Fruit fly (Drosophila melanogaster): ENCODE measurements around the gene CG14864.

CG14864 gene

dm6 chr3R:15268426-15268825 is at the start of gene CG14864, which contains the start of gene Zip88E (continued):
- TF ChIP-seq ranshi (GFP tag; IDR thresholded peaks at IDR 0.05): no peak
- TF ChIP-seq Sox102F (GFP tag; optimal IDR thresholded peaks at IDR 0.05): no peak
- TF ChIP-seq HLH3B (GFP tag; IDR thresholded peaks at IDR 0.05): no peak
- no peak for TF ChIP-seq croc (GFP tag; conservative IDR thresholded peaks at IDR 0.05)
- TF ChIP-seq sob (GFP tag; IDR thresholded peaks at IDR 0.05): no peak
- TF ChIP-seq sd (tag; optimal IDR thresholded peaks at IDR 0.05): no peak
- TF ChIP-seq Xrp1 (GFP tag; IDR thresholded peaks at IDR 0.05): no peak
- TF ChIP-seq CG12659 (GFP tag; optimal IDR thresholded peaks at IDR 0.05): peak; percentile 17
- TF ChIP-seq Med (GFP tag): peak; percentile 15
- TF ChIP-seq Dip3 (GFP tag; optimal IDR thresholded peaks at IDR 0.05): no peak
- peak; percentile 49; the same call in 1 of the 2 replicates for TF ChIP-seq CG13287 (GFP tag; IDR thresholded peaks at IDR 0.05; ENCODE audit: partially characterized antibody)
- no peak for TF ChIP-seq CG33557 (GFP tag; optimal IDR thresholded peaks at IDR 0.05)
- TF ChIP-seq Spps (tag; optimal IDR thresholded peaks at IDR 0.05): no peak
- TF ChIP-seq CG17568 (GFP tag; optimal IDR thresholded peaks at IDR 0.05): no peak
- TF ChIP-seq stc (GFP tag; IDR thresholded peaks at IDR 0.05): no peak
- TF ChIP-seq fd64A (GFP tag; optimal IDR thresholded peaks at IDR 0.05): no peak
- no peak for TF ChIP-seq Neu2 (GFP tag; optimal IDR thresholded peaks at IDR 0.05; ENCODE audit: borderline replicate concordance)
- no peak for TF ChIP-seq CG17829 (tag; optimal IDR thresholded peaks at IDR 0.05)
- TF ChIP-seq CG12236 (GFP tag; optimal IDR thresholded peaks at IDR 0.05): no peak
- TF ChIP-seq Pdp1 (GFP tag; optimal IDR thresholded peaks at IDR 0.05): peak in 1 of 2 experiments; percentile 15
- TF ChIP-seq phol (tag; optimal IDR thresholded peaks at IDR 0.05): peak; percentile 17
- no peak for TF ChIP-seq lmd (GFP tag; IDR thresholded peaks at IDR 0.05)
- no peak for TF ChIP-seq CG32767 (GFP tag; IDR thresholded peaks at IDR 0.05)
- TF ChIP-seq CG15514 (GFP tag; optimal IDR thresholded peaks at IDR 0.05): peak; percentile 57
- no peak for TF ChIP-seq br (optimal IDR thresholded peaks at IDR 0.05)
- TF ChIP-seq CG13296 (GFP tag; optimal IDR thresholded peaks at IDR 0.05): no peak
- TF ChIP-seq crol (GFP tag; IDR thresholded peaks at IDR 0.05): no peak
- TF ChIP-seq Elba2 (GFP tag; optimal IDR thresholded peaks at IDR 0.05): no peak
- TF ChIP-seq grn (GFP tag; optimal IDR thresholded peaks at IDR 0.05): no peak
- TF ChIP-seq Dref (GFP tag; IDR thresholded peaks at IDR 0.05): peak; percentile 39
- TF ChIP-seq Hey (tag; optimal IDR thresholded peaks at IDR 0.05): no peak
- TF ChIP-seq CG4730 (GFP tag; IDR thresholded peaks at IDR 0.05): no peak
- TF ChIP-seq lov (optimal IDR thresholded peaks at IDR 0.05): no peak
- no peak for TF ChIP-seq lov (GFP tag; IDR thresholded peaks at IDR 0.05)

- TF ChIP-seq phol (tag; optimal IDR thresholded peaks at IDR 0.05) (no peak), bbx (GFP tag; IDR thresholded peaks at IDR 0.05; ENCODE audit: partially characterized antibody) (no peak), Atf3 (GFP tag; optimal IDR thresholded peaks at IDR 0.05) (no peak), HLH3B (GFP tag; IDR thresholded peaks at IDR 0.05) (peak; percentile 8; the same call in 1 of the 2 replicates), Hr39 (optimal IDR thresholded peaks at IDR 0.05) (no peak), zfh1 (GFP tag; IDR thresholded peaks at IDR 0.05) (no peak), zen (tag; optimal IDR thresholded peaks at IDR 0.05) (no peak), Mrtf (GFP tag; IDR thresholded peaks at IDR 0.05) (no peak), tll (GFP tag; optimal IDR thresholded peaks at IDR 0.05) (no peak), Dfd (GFP tag; optimal IDR thresholded peaks at IDR 0.05) (no peak), CG6272 (GFP tag; IDR thresholded peaks at IDR 0.05) (no peak), prd (optimal IDR thresholded peaks at IDR 0.05) (no peak), prd (GFP tag; IDR thresholded peaks at IDR 0.05) (no peak), usp (GFP tag; optimal IDR thresholded peaks at IDR 0.05) (no peak), ken (GFP tag; IDR thresholded peaks at IDR 0.05) (no peak), CG7372 (GFP tag; IDR thresholded peaks at IDR 0.05) (no peak), CG42726 (GFP tag; IDR thresholded peaks at IDR 0.05; ENCODE audit: partially characterized antibody) (no peak), yki (optimal IDR thresholded peaks at IDR 0.05) (no peak), gcm2 (GFP tag; optimal IDR thresholded peaks at IDR 0.05) (no peak), ranshi (GFP tag; IDR thresholded peaks at IDR 0.05) (no peak), gce (GFP tag; IDR thresholded peaks at IDR 0.05) (no peak), Sin3A (optimal IDR thresholded peaks at IDR 0.05) (no peak), HLH4C (GFP tag; IDR thresholded peaks at IDR 0.05; ENCODE audit: partially characterized antibody) (0 out of 3 replicates have a peak, but pooled peaks have one; percentile 29), CG34422 (GFP tag; IDR thresholded peaks at IDR 0.05) (peak; percentile 29; the same call in 1 of the 3 replicates)
Observed at dm6 chr3R:15316326-15316725, 48.0 kb upstream of the CG14864 start, which contains the start of gene CG14866. Gene CG14866 (plus strand): TSS chr3R:15316471.

Measured in whole organism, embryonic.